Fruit fly (Drosophila melanogaster) whole organism, embryonic: ENCODE measurements around the gene CG14507.
A peak's percentile ranks its signal among the peaks of the same experiment; 100 is the strongest.

Experiments
- Bdp1 ChIP-seq: fragments of 200-800 bp; sonication (Bioruptor generic); optimal IDR thresholded peaks from 3 replicates; lab custom pipeline; 2016; ENCODE audit warnings: missing biosample characterization, missing genetic modification characterization
- CG11085 ChIP-seq: fragments of 200-800 bp; sonication (Bioruptor generic); IDR thresholded peaks from 2 replicates; pipeline ENCODE4 v1.3.6; 2022; ENCODE audit warnings: missing biosample characterization, missing genetic modification characterization
- CG12299 ChIP-seq: fragments of 200-800 bp; sonication (Bioruptor generic); optimal IDR thresholded peaks from 2 replicates; lab custom pipeline; 2018; ENCODE audit warnings: missing biosample characterization, mild to moderate bottlenecking, missing genetic modification characterization
- CG1602 ChIP-seq: fragments of 200-800 bp; sonication (Bioruptor generic); optimal IDR thresholded peaks from 3 replicates; lab custom pipeline; 2016; ENCODE audit warnings: missing biosample characterization, missing genetic modification characterization
- CG17359 ChIP-seq: fragments of 200-800 bp; sonication (Bioruptor generic); optimal IDR thresholded peaks from 3 replicates; lab custom pipeline; 2018; ENCODE audit warnings: missing biosample characterization, mild to moderate bottlenecking, missing genetic modification characterization, moderate library complexity
- CG17385 ChIP-seq: fragments of 200-800 bp; sonication (Bioruptor generic); optimal IDR thresholded peaks from 3 replicates; lab custom pipeline; 2018; ENCODE audit warnings: missing biosample characterization, mild to moderate bottlenecking, missing genetic modification characterization
- CG31224 ChIP-seq: fragments of 200-800 bp; sonication (Bioruptor generic); IDR thresholded peaks from 2 replicates; pipeline ENCODE4 v1.3.6; 2022; ENCODE audit warnings: missing biosample characterization, missing genetic modification characterization
- CG32767 ChIP-seq: fragments of 200-800 bp; sonication (Bioruptor generic); IDR thresholded peaks from 2 replicates; pipeline ENCODE4 v1.3.6; 2022; ENCODE audit warnings: missing biosample characterization, missing genetic modification characterization
- CG4282 ChIP-seq: fragments of 200-800 bp; sonication (Bioruptor generic); optimal IDR thresholded peaks from 2 replicates; lab custom pipeline; 2016; ENCODE audit warnings: missing biosample characterization, missing genetic modification characterization
- CG43689 ChIP-seq: fragments of 200-800 bp; sonication (Bioruptor generic); IDR thresholded peaks from 2 replicates; pipeline ENCODE4 v1.3.6; 2022; ENCODE audit warnings: missing biosample characterization, missing genetic modification characterization
- CG6683 ChIP-seq: fragments of 200-800 bp; sonication (Bioruptor generic); optimal IDR thresholded peaks from 2 replicates; lab custom pipeline; 2017; ENCODE audit warnings: missing biosample characterization, mild to moderate bottlenecking, missing genetic modification characterization, missing genetic modification reagents
- CG8290 ChIP-seq, 3 experiments: fragments of 200-800 bp; sonication (Bioruptor generic); optimal IDR thresholded peaks; 2 replicates each; lab custom pipeline; 2016 to 2019; ENCODE audit warnings: missing biosample characterization in 3 of 3, missing genetic modification characterization in 3 of 3, mild to moderate bottlenecking in 2 of 3, moderate library complexity in 1 of 3
- CG9437 ChIP-seq: fragments of 200-800 bp; sonication (Bioruptor generic); optimal IDR thresholded peaks from 2 replicates; lab custom pipeline; 2018; ENCODE audit warnings: missing biosample characterization, mild to moderate bottlenecking, missing genetic modification characterization
- Dfd ChIP-seq, 2 experiments: fragments of >200 bp; optimal IDR thresholded peaks; 2 replicates each; lab custom pipeline; 2017; ENCODE audit warnings: missing biosample characterization in 2 of 2, missing genetic modification characterization in 2 of 2
- Dip2 ChIP-seq: fragments of 200-800 bp; sonication (Bioruptor generic); IDR thresholded peaks from 2 replicates; pipeline ENCODE4 v1.3.6; 2022; ENCODE audit warnings: missing biosample characterization, missing genetic modification characterization
- Dll ChIP-seq: fragments of 200-800 bp; sonication (Bioruptor generic); IDR thresholded peaks from 4 replicates; pipeline ENCODE4 v1.3.6; 2022; ENCODE audit warnings: missing biosample characterization, missing genetic modification characterization; ENCODE audit not compliant: partially characterized antibody
- E2f2 ChIP-seq: fragments of 200-800 bp; sonication (Bioruptor generic); IDR thresholded peaks from 2 replicates; pipeline ENCODE4 v1.3.6; 2022; ENCODE audit warnings: missing biosample characterization, missing genetic modification characterization
- HmgZ ChIP-seq: fragments of 200-800 bp; sonication (Bioruptor generic); optimal IDR thresholded peaks from 2 replicates; lab custom pipeline; 2018; ENCODE audit warnings: missing biosample characterization, mild to moderate bottlenecking, missing genetic modification characterization
- Hr51 ChIP-seq, 2 experiments: fragments of 200-800 bp; sonication (Bioruptor generic); optimal IDR thresholded peaks; 2 replicates in 1 of 2; 3 replicates in 1 of 2; lab custom pipeline; 2016 to 2018; ENCODE audit warnings: missing biosample characterization in 2 of 2, missing genetic modification characterization in 2 of 2, mild to moderate bottlenecking in 1 of 2, moderate library complexity in 1 of 2
- NFAT ChIP-seq: fragments of 200-800 bp; sonication (Bioruptor generic); IDR thresholded peaks from 2 replicates; pipeline ENCODE4 v1.3.6; 2022; ENCODE audit warnings: missing biosample characterization, missing genetic modification characterization
- Neu2 ChIP-seq: fragments of 200-800 bp; sonication (Bioruptor generic); optimal IDR thresholded peaks from 3 replicates; lab custom pipeline; 2016; ENCODE audit warnings: missing biosample characterization, missing genetic modification characterization, borderline replicate concordance
- Optix ChIP-seq: fragments of 200-800 bp; sonication (Bioruptor generic); IDR thresholded peaks from 3 replicates; pipeline ENCODE4 v1.3.6; 2022; ENCODE audit warnings: missing biosample characterization, missing genetic modification characterization
- Pdp1 ChIP-seq, 2 experiments: fragments of 200-800 bp; sonication (Bioruptor generic); optimal IDR thresholded peaks; 3 replicates each; lab custom pipeline; 2016; ENCODE audit warnings: missing biosample characterization in 2 of 2, missing genetic modification characterization in 2 of 2, mild to moderate bottlenecking in 1 of 2, moderate library complexity in 1 of 2
- Poxn ChIP-seq: fragments of 200-800 bp; sonication (Bioruptor generic); IDR thresholded peaks from 2 replicates; pipeline ENCODE4 v1.3.6; 2022; ENCODE audit warnings: missing biosample characterization, missing genetic modification characterization
- Scr ChIP-seq: fragments of 200-800 bp; sonication (Bioruptor generic); IDR thresholded peaks from 2 replicates; pipeline ENCODE4 v1.3.6; 2022; ENCODE audit warnings: missing biosample characterization, missing genetic modification characterization; ENCODE audit not compliant: partially characterized antibody
- Spps ChIP-seq: fragments of 200-800 bp; sonication (Bioruptor generic); optimal IDR thresholded peaks from 2 replicates; lab custom pipeline; 2018; ENCODE audit warnings: missing biosample characterization, mild to moderate bottlenecking, missing genetic modification characterization
- Stat92E ChIP-seq, 3 experiments: fragments of >200 bp in 2 of 3; fragments of 200-800 bp in 1 of 3; sonication (Bioruptor generic) in 1 of 3; optimal IDR thresholded peaks; 2 replicates each; lab custom pipeline; 2017 to 2019; ENCODE audit warnings: missing biosample characterization in 3 of 3, missing genetic modification characterization in 3 of 3, mild to moderate bottlenecking in 1 of 3, moderate library complexity in 1 of 3
- al ChIP-seq: fragments of 200-800 bp; sonication (Bioruptor generic); IDR thresholded peaks from 2 replicates; pipeline ENCODE4 v1.3.6; 2022; ENCODE audit warnings: missing biosample characterization, missing genetic modification characterization
- aop ChIP-seq: fragments of 200-800 bp; sonication (Bioruptor generic); IDR thresholded peaks from 2 replicates; pipeline ENCODE4 v1.3.6; 2022; ENCODE audit warnings: missing biosample characterization, missing genetic modification characterization
- ara ChIP-seq: fragments of 200-800 bp; sonication (Bioruptor generic); IDR thresholded peaks from 2 replicates; pipeline ENCODE4 v1.3.6; 2022; ENCODE audit warnings: missing biosample characterization, missing genetic modification characterization
- dysf ChIP-seq: fragments of 200-800 bp; sonication (Bioruptor generic); IDR thresholded peaks from 3 replicates; pipeline ENCODE4 v1.3.6; 2022; ENCODE audit warnings: missing biosample characterization, missing genetic modification characterization
- eve ChIP-seq, 2 experiments: fragments of >200 bp; optimal IDR thresholded peaks; 2 replicates each; lab custom pipeline; 2017; ENCODE audit warnings: missing biosample characterization in 2 of 2, missing genetic modification characterization in 2 of 2
- exex ChIP-seq: fragments of 200-800 bp; sonication (Bioruptor generic); optimal IDR thresholded peaks from 4 replicates; lab custom pipeline; 2018; ENCODE audit warnings: missing biosample characterization, mild to moderate bottlenecking, missing genetic modification characterization, moderate library complexity
- hbn ChIP-seq: fragments of 200-800 bp; sonication (Bioruptor generic); IDR thresholded peaks from 2 replicates; pipeline ENCODE4 v1.3.6; 2022; ENCODE audit warnings: missing biosample characterization, missing genetic modification characterization; ENCODE audit not compliant: partially characterized antibody
- insv ChIP-seq, 2 experiments: fragments of 200-800 bp; sonication (Bioruptor generic); optimal IDR thresholded peaks; 3 replicates each; lab custom pipeline; 2016 to 2018; ENCODE audit warnings: missing biosample characterization in 2 of 2, missing genetic modification characterization in 2 of 2
- jigr1 ChIP-seq: fragments of 200-800 bp; sonication (Bioruptor generic); IDR thresholded peaks from 3 replicates; pipeline ENCODE4 v1.3.6; 2022; ENCODE audit warnings: missing biosample characterization, missing genetic modification characterization
- jing ChIP-seq: fragments of 200-800 bp; sonication (Bioruptor generic); optimal IDR thresholded peaks from 2 replicates; lab custom pipeline; 2018; ENCODE audit warnings: missing biosample characterization, mild to moderate bottlenecking, missing genetic modification characterization
- jumu ChIP-seq: fragments of 200-800 bp; sonication (Bioruptor generic); optimal IDR thresholded peaks from 3 replicates; lab custom pipeline; 2016; ENCODE audit warnings: missing biosample characterization, missing genetic modification characterization
- mirr ChIP-seq: fragments of 200-800 bp; sonication (Bioruptor generic); optimal IDR thresholded peaks from 3 replicates; lab custom pipeline; 2018; ENCODE audit warnings: missing biosample characterization, mild to moderate bottlenecking, missing genetic modification characterization
- nerfin-1 ChIP-seq: fragments of 200-800 bp; sonication (Bioruptor generic); optimal IDR thresholded peaks from 3 replicates; lab custom pipeline; 2019; ENCODE audit warnings: missing biosample characterization, mild to moderate bottlenecking, missing genetic modification characterization, moderate library complexity
- odd ChIP-seq: fragments of 200-800 bp; sonication (Bioruptor generic); optimal IDR thresholded peaks from 2 replicates; lab custom pipeline; 2017; ENCODE audit warnings: missing biosample characterization, mild to moderate bottlenecking, missing genetic modification characterization
- org-1 ChIP-seq: fragments of 200-800 bp; sonication (Bioruptor generic); optimal IDR thresholded peaks from 2 replicates; lab custom pipeline; 2017; ENCODE audit warnings: missing biosample characterization, missing genetic modification characterization
- otp ChIP-seq: fragments of 200-800 bp; sonication (Bioruptor generic); IDR thresholded peaks from 3 replicates; pipeline ENCODE4, ENCODE4 v1.3.6; 2022; ENCODE audit warnings: missing biosample characterization, missing genetic modification characterization
- phol ChIP-seq: fragments of 200-800 bp; sonication (Bioruptor generic); optimal IDR thresholded peaks from 3 replicates; lab custom pipeline; 2018; ENCODE audit warnings: missing biosample characterization, mild to moderate bottlenecking, missing genetic modification characterization, moderate library complexity
- salm ChIP-seq: fragments of 200-800 bp; sonication (Bioruptor generic); optimal IDR thresholded peaks from 2 replicates; lab custom pipeline; 2018; ENCODE audit warnings: missing biosample characterization, mild to moderate bottlenecking, missing genetic modification characterization
- sens-2 ChIP-seq: fragments of 200-800 bp; sonication (Bioruptor generic); IDR thresholded peaks from 2 replicates; pipeline ENCODE4 v1.3.6; 2022; ENCODE audit warnings: missing biosample characterization, missing genetic modification characterization
- seq ChIP-seq: fragments of 200-800 bp; sonication (Bioruptor generic); IDR thresholded peaks from 2 replicates; pipeline ENCODE4 v1.3.6; 2022; ENCODE audit warnings: missing biosample characterization, missing genetic modification characterization
- unc-4 ChIP-seq: fragments of 200-800 bp; sonication (Bioruptor generic); IDR thresholded peaks from 2 replicates; pipeline ENCODE4 v1.3.6; 2022; ENCODE audit warnings: missing biosample characterization, missing genetic modification characterization; ENCODE audit not compliant: partially characterized antibody
- vnd ChIP-seq: fragments of 200-800 bp; sonication (Bioruptor generic); IDR thresholded peaks from 3 replicates; pipeline ENCODE4 v1.3.6; 2022; ENCODE audit warnings: missing biosample characterization, missing genetic modification characterization; ENCODE audit not compliant: partially characterized antibody
- zf30C ChIP-seq: fragments of 200-800 bp; sonication (Bioruptor generic); optimal IDR thresholded peaks from 3 replicates; lab custom pipeline; 2018; ENCODE audit warnings: missing biosample characterization, mild to moderate bottlenecking, missing genetic modification characterization

Gene CG14507

dm6 chr3R:29265075-29265474 is 37.5 kb upstream of the CG14507 start (continued):
- TF ChIP-seq CG43689 (GFP tag; lab: Robert Waterston, UW) (no peak), org-1 (no peak), CG31224 (GFP tag; lab: Robert Waterston, UW) (no peak), CG32767 (no peak), CG11085 (GFP tag; lab: Robert Waterston, UW) (no peak), vnd (no peak), Dfd (GFP tag; optimal IDR thresholded peaks at IDR 0.05; lab: Kevin White, UChicago) (no peak), exex (no peak), CG17385 (GFP tag; lab: Kevin White, UChicago) (peak; percentile 19), Hr51 (GFP tag; optimal IDR thresholded peaks at IDR 0.05; lab: Kevin White, UChicago) (peak in 1 of 2 experiments; percentile 21), odd (GFP tag; lab: Kevin White, UChicago) (no peak), eve (GFP tag; optimal IDR thresholded peaks at IDR 0.05; lab: Kevin White, UChicago) (no peak), CG12299 (no peak), insv (GFP tag; optimal IDR thresholded peaks at IDR 0.05; lab: Kevin White, UChicago) (no peak), Spps (tag; lab: Kevin White, UChicago) (peak; percentile 51), CG9437 (GFP tag; lab: Kevin White, UChicago) (no peak), otp (GFP tag; lab: Robert Waterston, UW) (0 out of 3 replicates have a peak, but pooled peaks have one; percentile 10), Dll (no peak), nerfin-1 (no peak), jing (GFP tag; lab: Kevin White, UChicago) (no peak), zf30C (GFP tag; lab: Kevin White, UChicago) (peak; percentile 90), Stat92E (GFP tag; optimal IDR thresholded peaks at IDR 0.05; lab: Kevin White, UChicago) (peak in 1 of 3 experiments; percentile 18), Dip2 (GFP tag; lab: Robert Waterston, UW) (no peak), hbn (GFP tag; lab: Robert Waterston, UW) (no peak), E2f2 (peak; percentile 12; the same call in 1 of the 2 replicates), sens-2 (no peak), aop (GFP tag; lab: Robert Waterston, UW) (no peak), Poxn (GFP tag; lab: Robert Waterston, UW) (no peak), Neu2 (GFP tag; lab: Kevin White, UChicago) (no peak), Optix (GFP tag; lab: Robert Waterston, UW) (0 out of 3 replicates have a peak, but pooled peaks have one; percentile 14), CG8290 (GFP tag; optimal IDR thresholded peaks at IDR 0.05; lab: Kevin White, UChicago) (peak; percentile 9), CG8290 (tag; optimal IDR thresholded peaks at IDR 0.05; lab: Kevin White, UChicago) (no peak), phol (tag; lab: Kevin White, UChicago) (peak; percentile 54), ara (GFP tag; lab: Robert Waterston, UW) (peak; percentile 63), unc-4 (no peak), mirr (GFP tag; lab: Kevin White, UChicago) (no peak), al (GFP tag; lab: Robert Waterston, UW) (no peak), CG6683 (no peak), CG17359 (tag; lab: Kevin White, UChicago) (peak; percentile 7), jumu (GFP tag; lab: Kevin White, UChicago) (peak; percentile 10), CG4282 (GFP tag; lab: Kevin White, UChicago) (no peak), HmgZ (no peak), salm (tag; lab: Kevin White, UChicago) (no peak), seq (GFP tag; lab: Robert Waterston, UW) (no peak; the same call in 1 of the 2 replicates), Bdp1 (GFP tag; lab: Kevin White, UChicago) (no peak), jigr1 (GFP tag; lab: Robert Waterston, UW) (no peak), Scr (GFP tag; lab: Robert Waterston, UW) (no peak), dysf (GFP tag; lab: Robert Waterston, UW) (no peak), Pdp1 (GFP tag; optimal IDR thresholded peaks at IDR 0.05; lab: Kevin White, UChicago) (no peak), NFAT (GFP tag; lab: Robert Waterston, UW) (no peak), CG1602 (GFP tag; lab: Kevin White, UChicago) (no peak)
